3 fruit fly cellular contexts compared by ENCODE assay signal in the genomic region with DNA sequence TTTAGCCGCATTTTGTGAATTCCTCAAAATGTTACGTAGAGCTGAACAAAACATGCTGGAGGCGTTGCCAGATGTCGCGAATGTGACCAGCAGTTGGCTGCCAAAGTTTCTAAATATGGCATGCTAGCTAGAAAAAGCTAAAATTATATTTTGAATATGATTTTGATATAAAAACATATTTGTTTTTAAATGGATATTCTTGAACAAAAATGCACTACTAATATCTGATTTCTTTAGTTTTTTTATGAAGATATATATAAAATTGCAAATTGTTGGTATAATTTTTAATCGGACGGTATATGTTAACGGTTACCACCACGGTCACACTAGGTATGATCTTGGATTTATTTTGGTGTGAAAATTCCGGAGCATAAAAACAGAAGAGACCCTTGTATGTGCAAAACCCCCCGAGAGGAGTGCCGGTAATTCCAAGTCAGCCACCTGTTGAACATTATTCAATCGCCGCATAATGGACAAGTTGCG.
TF ChIP-seq lines count a peak whose summit lies in the region.

A gene (minus strand): TSS at position 86 of the 483 bp plus-strand sequence.
A gene (plus strand): TSS at position 323 of the 483 bp plus-strand sequence.

TF ChIP-seq in whole organism, adult, 20 proteins besides CTCF, POLR2A, EP300 and RAD21 (continued from another document):
- peak; percentile 38 for TF ChIP-seq CG14711 (tag; optimal IDR thresholded peaks at IDR 0.05; lab: Kevin White, UChicago)
- TF ChIP-seq Clk (GFP tag; optimal IDR thresholded peaks at IDR 0.05; lab: Kevin White, UChicago), result no peak

TF ChIP-seq in whole organism, embryonic, 481 proteins besides CTCF, POLR2A, EP300 and RAD21 (continued from another document and continues in another):
- TF ChIP-seq CG12942 (GFP tag; optimal IDR thresholded peaks at IDR 0.05; lab: Kevin White, UChicago) (peak; percentile 18), sug (tag; optimal IDR thresholded peaks at IDR 0.05; lab: Kevin White, UChicago) (peak; percentile 34), CG31365 (tag; optimal IDR thresholded peaks at IDR 0.05; lab: Kevin White, UChicago) (no peak), CG12659 (GFP tag; optimal IDR thresholded peaks at IDR 0.05; lab: Kevin White, UChicago) (peak; percentile 66), CG8089 (GFP tag; optimal IDR thresholded peaks at IDR 0.05; lab: Kevin White, UChicago) (no peak), CG32767 (GFP tag; IDR thresholded peaks at IDR 0.05; lab: Robert Waterston, UW) (no peak), ara (GFP tag; IDR thresholded peaks at IDR 0.05; lab: Robert Waterston, UW) (no peak), Ada2b (GFP tag; IDR thresholded peaks at IDR 0.05; lab: Robert Waterston, UW) (no peak), seq (GFP tag; IDR thresholded peaks at IDR 0.05; lab: Robert Waterston, UW) (no peak), CG1233 (GFP tag; optimal IDR thresholded peaks at IDR 0.05; lab: Kevin White, UChicago) (no peak), CG17568 (GFP tag; optimal IDR thresholded peaks at IDR 0.05; lab: Kevin White, UChicago) (no peak), CG10209 (GFP tag; optimal IDR thresholded peaks at IDR 0.05; lab: Kevin White, UChicago) (no peak), CG2129 (GFP tag; IDR thresholded peaks at IDR 0.05; lab: Robert Waterston, UW; ENCODE audit: partially characterized antibody) (no peak), CG10543 (GFP tag; optimal IDR thresholded peaks at IDR 0.05; lab: Kevin White, UChicago) (peak; percentile 35), sr (GFP tag; IDR thresholded peaks at IDR 0.05; lab: Robert Waterston, UW) (no peak), CG6791 (GFP tag; IDR thresholded peaks at IDR 0.05; lab: Robert Waterston, UW; ENCODE audit: partially characterized antibody) (no peak), tna (GFP tag; IDR thresholded peaks at IDR 0.05; lab: Robert Waterston, UW; ENCODE audit: partially characterized antibody) (no peak), sna (GFP tag; IDR thresholded peaks at IDR 0.05; lab: Robert Waterston, UW; ENCODE audit: partially characterized antibody) (no peak), mam (GFP tag; optimal IDR thresholded peaks at IDR 0.05; lab: Kevin White, UChicago) (no peak), CG8478 (optimal IDR thresholded peaks at IDR 0.05; lab: Kevin White, UChicago) (no peak), zf30C (GFP tag; optimal IDR thresholded peaks at IDR 0.05; lab: Kevin White, UChicago) (no peak), CG12391 (tag; optimal IDR thresholded peaks at IDR 0.05; lab: Kevin White, UChicago) (peak; percentile 54), CG3995 (GFP tag; optimal IDR thresholded peaks at IDR 0.05; lab: Kevin White, UChicago) (peak; percentile 30), pum (GFP tag; optimal IDR thresholded peaks at IDR 0.05; lab: Kevin White, UChicago) (no peak), fu2 (GFP tag; optimal IDR thresholded peaks at IDR 0.05; lab: Kevin White, UChicago) (no peak), Aef1 (GFP tag; IDR thresholded peaks at IDR 0.05; lab: Robert Waterston, UW) (no peak), Doc3 (GFP tag; IDR thresholded peaks at IDR 0.05; lab: Robert Waterston, UW; ENCODE audit: partially characterized antibody) (no peak), CG11398 (GFP tag; optimal IDR thresholded peaks at IDR 0.05; lab: Kevin White, UChicago) (no peak), hbn (GFP tag; IDR thresholded peaks at IDR 0.05; lab: Robert Waterston, UW; ENCODE audit: partially characterized antibody) (no peak), CrebB (tag; optimal IDR thresholded peaks at IDR 0.05; lab: Kevin White, UChicago) (no peak), wdn (GFP tag; IDR thresholded peaks at IDR 0.05; lab: Robert Waterston, UW) (no peak), shn (GFP tag; optimal IDR thresholded peaks at IDR 0.05; lab: Kevin White, UChicago) (no peak), jing (GFP tag; optimal IDR thresholded peaks at IDR 0.05; lab: Kevin White, UChicago) (no peak), CG17612 (GFP tag; IDR thresholded peaks at IDR 0.05; lab: Robert Waterston, UW) (no peak), CG5245 (GFP tag; optimal IDR thresholded peaks at IDR 0.05; lab: Kevin White, UChicago) (no peak), CG14860 (GFP tag; IDR thresholded peaks at IDR 0.05; lab: Robert Waterston, UW; ENCODE audit: partially characterized antibody) (no peak), Dp (GFP tag; optimal IDR thresholded peaks at IDR 0.05; lab: Kevin White, UChicago) (peak; percentile 34), nmo (GFP tag; optimal IDR thresholded peaks at IDR 0.05; lab: Kevin White, UChicago) (peak; percentile 59), hkb (optimal IDR thresholded peaks at IDR 0.05; lab: Kevin White, UChicago) (no peak), hkb (GFP tag; IDR thresholded peaks at IDR 0.05; lab: Robert Waterston, UW) (no peak), da (GFP tag; optimal IDR thresholded peaks at IDR 0.05; lab: Kevin White, UChicago) (no peak), dati (GFP tag; IDR thresholded peaks at IDR 0.05; lab: Robert Waterston, UW) (no peak), CG7839 (tag; optimal IDR thresholded peaks at IDR 0.05; lab: Kevin White, UChicago) (no peak), vfl (GFP tag; optimal IDR thresholded peaks at IDR 0.05; lab: Kevin White, UChicago) (no peak), CG11247 (GFP tag; IDR thresholded peaks at IDR 0.05; lab: Robert Waterston, UW) (no peak), CG10274 (GFP tag; optimal IDR thresholded peaks at IDR 0.05; lab: Kevin White, UChicago) (no peak), zfh2 (GFP tag; optimal IDR thresholded peaks at IDR 0.05; lab: Kevin White, UChicago) (no peak), aop (GFP tag; IDR thresholded peaks at IDR 0.05; lab: Robert Waterston, UW) (no peak), CG10267 (tag; optimal IDR thresholded peaks at IDR 0.05; lab: Kevin White, UChicago) (peak; percentile 42), ap (GFP tag; IDR thresholded peaks at IDR 0.05; lab: Robert Waterston, UW) (no peak), bsh (GFP tag; optimal IDR thresholded peaks at IDR 0.05; lab: Kevin White, UChicago) (no peak), gce (GFP tag; IDR thresholded peaks at IDR 0.05; lab: Robert Waterston, UW) (no peak), Dad (GFP tag; optimal IDR thresholded peaks at IDR 0.05; lab: Kevin White, UChicago) (no peak), CG18619 (GFP tag; optimal IDR thresholded peaks at IDR 0.05; lab: Kevin White, UChicago) (no peak), stc (GFP tag; IDR thresholded peaks at IDR 0.05; lab: Robert Waterston, UW) (no peak), dysf (GFP tag; IDR thresholded peaks at IDR 0.05; lab: Robert Waterston, UW) (no peak), unpg (GFP tag; optimal IDR thresholded peaks at IDR 0.05; lab: Kevin White, UChicago) (peak; percentile 4), CG6813 (GFP tag; optimal IDR thresholded peaks at IDR 0.05; lab: Kevin White, UChicago) (no peak), lmd (GFP tag; IDR thresholded peaks at IDR 0.05; lab: Robert Waterston, UW) (no peak; the same call in 1 of the 2 replicates), pb (GFP tag; optimal IDR thresholded peaks at IDR 0.05; lab: Kevin White, UChicago) (no peak), CG6689 (GFP tag; IDR thresholded peaks at IDR 0.05; lab: Robert Waterston, UW) (no peak), CG12071 (GFP tag; optimal IDR thresholded peaks at IDR 0.05; lab: Kevin White, UChicago) (no peak), onecut (GFP tag; IDR thresholded peaks at IDR 0.05; lab: Robert Waterston, UW) (no peak), H2.0 (GFP tag; IDR thresholded peaks at IDR 0.05; lab: Robert Waterston, UW) (no peak)

TF ChIP-seq in whole organism, prepupa, 60 proteins besides CTCF, POLR2A, EP300 and RAD21 (continued from another document):
- TF ChIP-seq acj6 (GFP tag; optimal IDR thresholded peaks at IDR 0.05; lab: Kevin White, UChicago) (peak; percentile 20), esn (GFP tag; optimal IDR thresholded peaks at IDR 0.05; lab: Kevin White, UChicago) (peak; percentile 0), CG1621 (tag; optimal IDR thresholded peaks at IDR 0.05; lab: Kevin White, UChicago) (peak; percentile 15)
